Worm (Caenorhabditis elegans) whole organism, L4 larva: ENCODE results near the gene erg-28.

Experiments used
- D1046.2 ChIP-seq: fragments of 200-800 bp; sonication (Bioruptor generic); IDR thresholded peaks from 2 replicates; pipeline ENCODE4 v1.3.6; 2022; ENCODE audit warnings: missing genetic modification characterization, missing compliant biosample characterization
- F26F4.8 ChIP-seq: fragments of 200-800 bp; sonication (Bioruptor generic); conservative IDR thresholded peaks from 2 replicates; pipeline ENCODE4 v1.3.6; 2022; ENCODE audit warnings: missing genetic modification characterization, missing compliant biosample characterization
- Y105C5A.15 ChIP-seq: fragments of 200-800 bp; sonication (Bioruptor generic); IDR thresholded peaks from 2 replicates; pipeline ENCODE4 v1.3.6; 2022; ENCODE audit warnings: missing genetic modification characterization, missing compliant biosample characterization
- Y48G9A.11 ChIP-seq: fragments of 200-800 bp; sonication (Bioruptor generic); IDR thresholded peaks from 2 replicates; pipeline ENCODE4 v1.3.6; 2022; ENCODE audit warnings: missing genetic modification reagents, missing genetic modification characterization, missing compliant biosample characterization
- ZK337.2 ChIP-seq: fragments of 200-800 bp; sonication (Bioruptor generic); IDR thresholded peaks from 2 replicates; pipeline ENCODE4 v1.3.6; 2022; ENCODE audit warnings: missing genetic modification reagents, missing genetic modification characterization, missing compliant biosample characterization
- aly-2 ChIP-seq: sonication (generic microtip); optimal IDR thresholded peaks from 2 replicates; lab custom pipeline; 2018; ENCODE audit warnings: missing biosample characterization, missing genetic modification characterization
- ama-1 ChIP-seq: fragments of 150-350 bp; optimal IDR thresholded peaks from 2 replicates; lab custom pipeline; 2014; ENCODE audit warnings: inconsistent platforms, mixed read lengths
- arid-1 ChIP-seq: fragments of 200-800 bp; sonication (Bioruptor generic); conservative IDR thresholded peaks from 2 replicates; pipeline ENCODE4 v1.3.6; 2022; ENCODE audit warnings: missing genetic modification reagents, missing genetic modification characterization, missing compliant biosample characterization
- attf-4 ChIP-seq: sonication (generic microtip); optimal IDR thresholded peaks from 3 replicates; lab custom pipeline; 2017; ENCODE audit warnings: missing biosample characterization, missing genetic modification characterization
- ceh-28 ChIP-seq: fragments of 150-350 bp; optimal IDR thresholded peaks from 2 replicates; lab custom pipeline; 2014; ENCODE audit warnings: missing biosample characterization, missing genetic modification reagents, missing genetic modification characterization
- ceh-32 ChIP-seq: sonication (generic microtip); optimal IDR thresholded peaks from 2 replicates; lab custom pipeline; 2016; ENCODE audit warnings: mild to moderate bottlenecking, missing genetic modification characterization, missing compliant biosample characterization; ENCODE audit not compliant: poor library complexity
- ceh-44 ChIP-seq: fragments of 200-800 bp; sonication (Bioruptor generic); IDR thresholded peaks from 2 replicates; pipeline ENCODE4 v1.3.6; 2022; ENCODE audit warnings: missing genetic modification reagents, missing genetic modification characterization, missing compliant biosample characterization
- ceh-62 ChIP-seq: sonication (generic microtip); optimal IDR thresholded peaks from 2 replicates; lab custom pipeline; 2017; ENCODE audit warnings: missing biosample characterization, missing genetic modification characterization
- ceh-82 ChIP-seq: sonication (generic microtip); optimal IDR thresholded peaks from 2 replicates; lab custom pipeline; 2017; ENCODE audit warnings: missing biosample characterization, missing genetic modification characterization
- cey-2 ChIP-seq: sonication (generic microtip); optimal IDR thresholded peaks from 3 replicates; lab custom pipeline; 2017; ENCODE audit warnings: missing genetic modification characterization, mild to moderate bottlenecking, missing compliant biosample characterization, antibody characterized with exemption, borderline replicate concordance; ENCODE audit not compliant: insufficient read depth
- daf-16 ChIP-seq, 3 experiments: sonication (generic microtip); optimal IDR thresholded peaks; 2 replicates each; lab custom pipeline; 2016 to 2017; ENCODE audit warnings: missing genetic modification characterization in 3 of 3, missing genetic modification reagents in 3 of 3, mild to moderate bottlenecking in 2 of 3, missing compliant biosample characterization in 2 of 3, missing biosample characterization in 1 of 3, moderate library complexity in 1 of 3
- dmd-9 ChIP-seq: fragments of 200-800 bp; sonication (Bioruptor generic); IDR thresholded peaks from 2 replicates; pipeline ENCODE4 v1.3.6; 2022; ENCODE audit warnings: missing genetic modification reagents, missing genetic modification characterization, missing compliant biosample characterization
- fos-1 ChIP-seq: fragments of 150-350 bp; optimal IDR thresholded peaks from 2 replicates; lab custom pipeline; 2014; ENCODE audit warnings: missing biosample characterization, missing genetic modification characterization
- gei-8 ChIP-seq: fragments of 200-800 bp; sonication (Bioruptor generic); optimal IDR thresholded peaks from 2 replicates; lab custom pipeline; 2018; ENCODE audit warnings: mild to moderate bottlenecking, missing genetic modification characterization, missing compliant biosample characterization
- hif-1 ChIP-seq, 2 experiments: sonication (generic microtip); optimal IDR thresholded peaks; 2 replicates each; lab custom pipeline; 2016 to 2017; ENCODE audit warnings: missing compliant biosample characterization in 2 of 2, missing genetic modification characterization in 2 of 2, missing genetic modification reagents in 2 of 2, missing genotype in 2 of 2, mild to moderate bottlenecking in 1 of 2
- hlh-11 ChIP-seq: fragments of 200-800 bp; sonication (Bioruptor generic); optimal IDR thresholded peaks from 2 replicates; lab custom pipeline; 2018; ENCODE audit warnings: mild to moderate bottlenecking, missing genetic modification characterization, missing compliant biosample characterization
- hmg-1.1 ChIP-seq: fragments of 200-800 bp; sonication (Bioruptor generic); IDR thresholded peaks from 2 replicates; pipeline ENCODE4 v1.3.6; 2022; ENCODE audit warnings: missing genetic modification reagents, missing genetic modification characterization, missing compliant biosample characterization
- lim-7 ChIP-seq: fragments of 200-800 bp; sonication (Bioruptor generic); IDR thresholded peaks from 2 replicates; pipeline ENCODE4 v1.3.6; 2022; ENCODE audit warnings: missing genetic modification characterization, missing compliant biosample characterization
- lin-1 ChIP-seq: fragments of 200-800 bp; sonication (Bioruptor generic); IDR thresholded peaks from 2 replicates; pipeline ENCODE4 v1.3.6; 2022; ENCODE audit warnings: missing genetic modification reagents, missing genetic modification characterization, missing compliant biosample characterization
- lin-13 ChIP-seq: fragments of 150-350 bp; optimal IDR thresholded peaks from 2 replicates; lab custom pipeline; 2014; ENCODE audit warnings: missing biosample characterization, missing genetic modification reagents, missing genetic modification characterization
- lin-15B ChIP-seq: fragments of 150-350 bp; sonication (generic microtip); optimal IDR thresholded peaks from 3 replicates; lab custom pipeline; 2014; ENCODE audit warnings: missing biosample characterization, missing genetic modification characterization
- lin-29 ChIP-seq: fragments of 200-800 bp; sonication (Bioruptor generic); IDR thresholded peaks from 2 replicates; pipeline ENCODE4 v1.3.6; 2022; ENCODE audit warnings: missing genetic modification reagents, missing genetic modification characterization, missing compliant biosample characterization
- lsy-2 ChIP-seq, 2 experiments: fragments of 150-350 bp in 1 of 2; sonication (generic microtip) in 1 of 2; optimal IDR thresholded peaks; 2 replicates each; lab custom pipeline; 2014 to 2017; ENCODE audit warnings: missing biosample characterization in 2 of 2, missing genetic modification characterization in 2 of 2
- madf-5 ChIP-seq, 2 experiments: fragments of 200-800 bp; sonication (Bioruptor generic); IDR thresholded peaks; 2 replicates each; pipeline ENCODE4 v1.3.6; 2022; ENCODE audit warnings: missing compliant biosample characterization in 2 of 2, missing genetic modification characterization in 2 of 2
- madf-9 ChIP-seq: fragments of 200-800 bp; sonication (Bioruptor generic); conservative IDR thresholded peaks from 2 replicates; pipeline ENCODE4 v1.3.6; 2022; ENCODE audit warnings: missing genetic modification reagents, missing genetic modification characterization, missing compliant biosample characterization
- mdl-1 ChIP-seq, 2 experiments: fragments of 150-350 bp in 1 of 2; sonication (generic microtip) in 1 of 2; optimal IDR thresholded peaks; 2 replicates each; lab custom pipeline; 2014 to 2017; ENCODE audit warnings: missing biosample characterization in 2 of 2, missing genetic modification characterization in 2 of 2
- mep-1 ChIP-seq: fragments of 150-350 bp; sonication (generic microtip); optimal IDR thresholded peaks from 3 replicates; lab custom pipeline; 2014; ENCODE audit warnings: missing biosample characterization, missing genetic modification characterization
- mxl-2 ChIP-seq: fragments of 200-800 bp; sonication (Bioruptor generic); conservative IDR thresholded peaks from 2 replicates; pipeline ENCODE4 v1.3.6; 2022; ENCODE audit warnings: missing genetic modification reagents, missing genetic modification characterization, missing compliant biosample characterization
- nhr-102 ChIP-seq: sonication (generic microtip); optimal IDR thresholded peaks from 2 replicates; lab custom pipeline; 2016; ENCODE audit warnings: mild to moderate bottlenecking, missing genetic modification characterization, moderate library complexity, missing compliant biosample characterization
- nhr-11 ChIP-seq: fragments of 150-350 bp; optimal IDR thresholded peaks from 2 replicates; lab custom pipeline; 2014; ENCODE audit warnings: missing biosample characterization, missing genetic modification characterization
- nhr-111 ChIP-seq: fragments of 200-800 bp; sonication (Bioruptor generic); optimal IDR thresholded peaks from 2 replicates; lab custom pipeline; 2018; ENCODE audit warnings: mild to moderate bottlenecking, missing genetic modification characterization, missing compliant biosample characterization
- nhr-237 ChIP-seq: sonication (generic microtip); optimal IDR thresholded peaks from 2 replicates; lab custom pipeline; 2017; ENCODE audit warnings: missing biosample characterization, missing genetic modification characterization
- nhr-41 ChIP-seq: fragments of 200-800 bp; sonication (Bioruptor generic); IDR thresholded peaks from 2 replicates; pipeline ENCODE4 v1.3.6; 2022; ENCODE audit warnings: missing genetic modification reagents, missing genetic modification characterization, missing compliant biosample characterization
- pha-4 ChIP-seq, 2 experiments: fragments of 150-350 bp in 1 of 2; fragments of 200-800 bp in 1 of 2; sonication (Bioruptor generic) in 1 of 2; IDR thresholded peaks in 1 of 2; optimal IDR thresholded peaks in 1 of 2; 2 replicates each; pipeline versions ENCODE4 v1.3.6 to Lab custom; 2014 to 2022; ENCODE audit warnings: missing genetic modification characterization in 2 of 2, missing genetic modification reagents in 2 of 2, missing biosample characterization in 1 of 2, missing compliant biosample characterization in 1 of 2
- sdz-12 ChIP-seq: fragments of 200-800 bp; sonication (Bioruptor generic); optimal IDR thresholded peaks from 2 replicates; lab custom pipeline; 2018; ENCODE audit warnings: mild to moderate bottlenecking, missing genetic modification characterization, missing compliant biosample characterization
- skn-1 ChIP-seq: fragments of 150-350 bp; optimal IDR thresholded peaks from 2 replicates; lab custom pipeline; 2014; ENCODE audit warnings: missing biosample characterization, missing genetic modification characterization
- snpc-4 ChIP-seq: fragments of 150-350 bp; optimal IDR thresholded peaks from 2 replicates; lab custom pipeline; 2014; ENCODE audit warnings: missing biosample characterization, missing genetic modification characterization
- spr-1 ChIP-seq: sonication (generic microtip); optimal IDR thresholded peaks from 2 replicates; lab custom pipeline; 2016; ENCODE audit warnings: mild to moderate bottlenecking, missing genetic modification characterization, missing compliant biosample characterization
- spr-3 ChIP-seq: fragments of 200-800 bp; sonication (Bioruptor generic); optimal IDR thresholded peaks from 2 replicates; lab custom pipeline; 2018; ENCODE audit warnings: mild to moderate bottlenecking, missing genetic modification characterization, missing compliant biosample characterization
- tra-1 ChIP-seq: fragments of 200-800 bp; sonication (Bioruptor generic); IDR thresholded peaks from 2 replicates; pipeline ENCODE4 v1.3.6; 2022; ENCODE audit warnings: missing genetic modification reagents, missing genetic modification characterization, missing compliant biosample characterization
- unc-39 ChIP-seq: sonication (generic microtip); optimal IDR thresholded peaks from 2 replicates; lab custom pipeline; 2017; ENCODE audit warnings: missing biosample characterization, missing genetic modification characterization
- zfp-2 ChIP-seq: sonication (generic microtip); optimal IDR thresholded peaks from 2 replicates; lab custom pipeline; 2016; ENCODE audit warnings: mild to moderate bottlenecking, missing genetic modification characterization, missing compliant biosample characterization
- zfp-3 ChIP-seq: fragments of 200-800 bp; sonication (Bioruptor generic); conservative IDR thresholded peaks from 2 replicates; pipeline ENCODE4 v1.3.6; 2022; ENCODE audit warnings: missing genetic modification reagents, missing genetic modification characterization, missing compliant biosample characterization
- zip-11 ChIP-seq: fragments of 200-800 bp; sonication (Bioruptor generic); IDR thresholded peaks from 2 replicates; pipeline ENCODE4 v1.3.6; 2022; ENCODE audit warnings: missing genetic modification characterization, missing compliant biosample characterization
- zip-2 ChIP-seq: fragments of 150-350 bp; optimal IDR thresholded peaks from 2 replicates; lab custom pipeline; 2014; ENCODE audit warnings: missing biosample characterization, missing genetic modification characterization

Gene erg-28

DNA sequence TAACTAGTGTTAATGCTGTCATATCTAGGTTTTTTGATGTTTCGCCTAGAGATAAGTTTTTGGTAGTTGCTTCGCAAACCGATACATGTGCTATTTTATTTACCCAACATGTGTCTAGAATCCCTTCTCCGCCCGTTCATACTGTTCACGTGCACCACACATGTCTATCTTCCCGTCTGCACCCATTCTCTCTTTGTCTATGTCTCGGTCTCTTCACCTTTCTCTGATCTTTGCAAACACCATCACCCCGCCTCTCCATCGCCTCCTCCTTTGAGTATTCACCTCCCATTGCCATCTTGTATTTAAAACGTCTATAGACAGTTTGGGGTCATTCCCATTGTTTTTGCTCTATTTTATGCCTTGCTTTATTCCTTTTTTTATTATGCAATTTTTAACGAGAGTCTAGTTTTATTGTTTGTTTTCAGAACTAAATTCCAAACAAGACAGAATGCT, 30.1 kb downstream of the erg-28 start, which contains the start of gene F56H9.2 (continued):
- TF ChIP-seq mep-1 (tag; lab: Kevin White, UChicago) (peak; percentile 76), madf-5 (GFP tag; IDR thresholded peaks at IDR 0.05; lab: Robert Waterston, UW) (no peak), fos-1 (tag; lab: Kevin White, UChicago) (no peak), lin-1 (GFP tag; lab: Robert Waterston, UW) (peak; percentile 60; the same call in 1 of the 2 replicates), aly-2 (tag; lab: Kevin White, UChicago) (no peak), Y105C5A.15 (no peak), nhr-111 (GFP tag; lab: Kevin White, UChicago) (no peak), nhr-41 (GFP tag; lab: Robert Waterston, UW) (0 out of 2 replicates have a peak, but pooled peaks have one; percentile 18), Y48G9A.11 (no peak), unc-39 (tag; lab: Kevin White, UChicago) (no peak), lin-29 (GFP tag; lab: Robert Waterston, UW) (no peak), skn-1 (no peak), zip-11 (GFP tag; lab: Robert Waterston, UW) (no peak), spr-1 (tag; lab: Kevin White, UChicago) (peak; percentile 16), lin-13 (GFP tag; lab: Kevin White, UChicago) (peak; percentile 8), lsy-2 (tag; optimal IDR thresholded peaks at IDR 0.05; lab: Kevin White, UChicago) (peak; percentile 59 to 60), ceh-82 (tag; lab: Kevin White, UChicago) (no peak), hif-1 (tag; optimal IDR thresholded peaks at IDR 0.05; lab: Kevin White, UChicago) (peak in 1 of 2 experiments; percentile 30), dmd-9 (GFP tag; lab: Robert Waterston, UW) (no peak), gei-8 (GFP tag; lab: Kevin White, UChicago) (peak; percentile 76), tra-1 (peak; percentile 80; the same call in 1 of the 2 replicates), ZK337.2 (no peak), hmg-1.1 (GFP tag; lab: Robert Waterston, UW) (0 out of 2 replicates have a peak, but pooled peaks have one; percentile 34), ceh-32 (tag; lab: Kevin White, UChicago) (no peak), ceh-44 (GFP tag; lab: Robert Waterston, UW) (no peak), ceh-62 (tag; lab: Kevin White, UChicago) (no peak), madf-9 (GFP tag; lab: Robert Waterston, UW) (no peak; the same call in 1 of the 2 replicates), cey-2 (tag; lab: Kevin White, UChicago) (peak; percentile 49), zfp-3 (no peak; the same call in 1 of the 2 replicates), mdl-1 (tag; optimal IDR thresholded peaks at IDR 0.05; lab: Kevin White, UChicago) (peak; percentile 32 to 85), pha-4 (GFP tag; IDR thresholded peaks at IDR 0.05; lab: Robert Waterston, UW) (peak; percentile 55; the same call in 1 of the 2 replicates), pha-4 (tag; optimal IDR thresholded peaks at IDR 0.05; lab: Kevin White, UChicago) (no peak), ama-1 (lab: Kevin White, UChicago) (peak; percentile 69), nhr-11 (tag; lab: Kevin White, UChicago) (peak; percentile 28), snpc-4 (tag; lab: Kevin White, UChicago) (no peak), D1046.2 (GFP tag; lab: Robert Waterston, UW) (no peak), lin-15B (tag; lab: Kevin White, UChicago) (no peak), lim-7 (GFP tag; lab: Robert Waterston, UW) (no peak), nhr-102 (tag; lab: Kevin White, UChicago) (peak; percentile 66), ceh-28 (tag; lab: Kevin White, UChicago) (no peak), zip-2 (tag; lab: Kevin White, UChicago) (no peak), nhr-237 (no peak), F26F4.8 (GFP tag; lab: Robert Waterston, UW) (no peak), hlh-11 (tag; lab: Kevin White, UChicago) (peak; percentile 95), arid-1 (GFP tag; lab: Robert Waterston, UW) (no peak), attf-4 (tag; lab: Kevin White, UChicago) (no peak), mxl-2 (GFP tag; lab: Robert Waterston, UW) (peak; percentile 99), zfp-2 (tag; lab: Kevin White, UChicago) (no peak), spr-3 (no peak), daf-16 (GFP tag; optimal IDR thresholded peaks at IDR 0.05; lab: Kevin White, UChicago) (peak; percentile 52 to 55), daf-16 (tag; optimal IDR thresholded peaks at IDR 0.05; lab: Kevin White, UChicago) (peak; percentile 94), sdz-12 (GFP tag; lab: Kevin White, UChicago) (no peak)
